Fruit fly (Drosophila melanogaster): ENCODE results near the gene CG8010.

CG8010 gene

dm6 chrX:19276489-19277117 lies 7.9 kb upstream of the CG8010 start, which contains the start of the genes CG32537 and CG32536:
Gene CG32537 (minus strand): TSS chrX:19276539.
Gene CG32536 (minus strand): TSS chrX:19276898.
- no peak for TF ChIP-seq gl (tag; optimal IDR thresholded peaks at IDR 0.05)
- TF ChIP-seq CG8301 (tag; optimal IDR thresholded peaks at IDR 0.05), result no peak
- no peak for TF ChIP-seq CG9948 (tag; optimal IDR thresholded peaks at IDR 0.05)
- no peak for TF ChIP-seq CG17806 (tag; optimal IDR thresholded peaks at IDR 0.05)
- no peak for TF ChIP-seq CG4496 (GFP tag; IDR thresholded peaks at IDR 0.05)
- TF ChIP-seq Pif1A (GFP tag; optimal IDR thresholded peaks at IDR 0.05), result no peak
- no peak for TF ChIP-seq D1 (tag; optimal IDR thresholded peaks at IDR 0.05)

- TF ChIP-seq EcR (GFP tag; optimal IDR thresholded peaks at IDR 0.05), result peak; percentile 61
- peak; percentile 50 for TF ChIP-seq CG13204 (GFP tag; optimal IDR thresholded peaks at IDR 0.05)
- TF ChIP-seq CG4496 (GFP tag; IDR thresholded peaks at IDR 0.05), result no peak
- no peak for TF ChIP-seq Pif1B (GFP tag; optimal IDR thresholded peaks at IDR 0.05)
Measured at dm6 chrX:19265802-19266479, 2.8 kb downstream of the CG8010 start.

- TF ChIP-seq CG10348 (GFP tag; IDR thresholded peaks at IDR 0.05) (no peak), rn (GFP tag; IDR thresholded peaks at IDR 0.05) (no peak), CG17806 (tag; optimal IDR thresholded peaks at IDR 0.05) (no peak), CG4496 (GFP tag; IDR thresholded peaks at IDR 0.05) (no peak), CG34367 (tag; optimal IDR thresholded peaks at IDR 0.05) (no peak), gl (tag; optimal IDR thresholded peaks at IDR 0.05) (no peak), CG12605 (GFP tag; IDR thresholded peaks at IDR 0.05) (no peak), D1 (tag; optimal IDR thresholded peaks at IDR 0.05) (no peak), CG14655 (GFP tag; optimal IDR thresholded peaks at IDR 0.05) (no peak), Snoo (tag; optimal IDR thresholded peaks at IDR 0.05) (no peak), CG9948 (tag; optimal IDR thresholded peaks at IDR 0.05) (no peak)
Measured at dm6 chrX:19264396-19264795, 4.3 kb downstream of the CG8010 start.

dm6 chrX:19262553-19262952 lies 6.1 kb downstream of the CG8010 start:
- no peak for TF ChIP-seq CG12605 (GFP tag; IDR thresholded peaks at IDR 0.05)
- TF ChIP-seq Ets98B (GFP tag; IDR thresholded peaks at IDR 0.05), result peak; percentile 42
- no peak for TF ChIP-seq gl (tag; optimal IDR thresholded peaks at IDR 0.05)
- peak; percentile 30 for TF ChIP-seq CG8301 (tag; optimal IDR thresholded peaks at IDR 0.05)
- no peak for TF ChIP-seq CG15710 (tag; optimal IDR thresholded peaks at IDR 0.05)
- TF ChIP-seq CG17806 (tag; optimal IDR thresholded peaks at IDR 0.05), result peak; percentile 33
- no peak for TF ChIP-seq Snoo (tag; optimal IDR thresholded peaks at IDR 0.05)
- no peak for TF ChIP-seq fd96Ca (GFP tag; IDR thresholded peaks at IDR 0.05)
- TF ChIP-seq CG8159 (tag; optimal IDR thresholded peaks at IDR 0.05), result no peak
- TF ChIP-seq rn (GFP tag; IDR thresholded peaks at IDR 0.05), result no peak
- TF ChIP-seq CG13204 (GFP tag; optimal IDR thresholded peaks at IDR 0.05), result no peak
- TF ChIP-seq D1 (tag; optimal IDR thresholded peaks at IDR 0.05), result no peak
- TF ChIP-seq CG14655 (GFP tag; optimal IDR thresholded peaks at IDR 0.05), result no peak
- TF ChIP-seq CG4496 (GFP tag; IDR thresholded peaks at IDR 0.05), result no peak
- peak; percentile 33; the same call in 1 of the 2 replicates for TF ChIP-seq CG32121 (GFP tag; IDR thresholded peaks at IDR 0.05)
- no peak for TF ChIP-seq Pif1A (GFP tag; optimal IDR thresholded peaks at IDR 0.05)
- TF ChIP-seq CG10348 (GFP tag; IDR thresholded peaks at IDR 0.05), result no peak
- TF ChIP-seq EcR (GFP tag; optimal IDR thresholded peaks at IDR 0.05), result no peak
- no peak for TF ChIP-seq CG9948 (tag; optimal IDR thresholded peaks at IDR 0.05)
- no peak for TF ChIP-seq Pif1B (GFP tag; optimal IDR thresholded peaks at IDR 0.05)
- no peak for TF ChIP-seq CG34367 (tag; optimal IDR thresholded peaks at IDR 0.05)

DNA sequence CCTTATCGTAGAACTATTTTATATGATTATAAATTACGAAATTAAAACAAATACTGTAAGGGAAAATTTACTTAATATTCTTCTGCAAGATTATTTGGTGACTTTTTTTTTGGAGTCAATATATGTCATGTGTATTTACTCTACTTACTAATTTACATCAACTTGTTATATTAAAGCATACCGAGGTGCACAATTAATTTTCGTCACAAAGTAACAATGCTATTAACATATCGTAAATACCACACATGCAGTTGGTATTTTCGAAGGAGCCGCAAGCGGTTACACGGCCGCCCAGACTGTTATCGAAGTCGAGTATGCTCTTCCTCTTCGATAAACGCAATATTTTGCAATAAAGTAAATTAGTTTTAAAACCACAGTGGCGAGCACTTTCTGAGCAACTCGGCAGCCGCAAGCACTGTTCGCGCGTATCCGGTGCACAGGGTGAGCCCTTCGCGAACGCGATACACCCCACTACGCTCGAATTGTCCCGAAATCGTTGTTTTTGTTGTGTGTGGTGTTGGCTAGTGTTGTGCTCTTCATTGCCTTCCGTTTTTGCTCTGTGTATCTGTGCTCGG lies 7.1 kb downstream of the CG8010 start, which contains the start of gene Vav:
TSS of gene Vav (plus strand) at position 293 of the 575 bp plus-strand sequence.
- TF ChIP-seq fd96Ca (GFP tag; IDR thresholded peaks at IDR 0.05) (no peak), CG12605 (GFP tag; IDR thresholded peaks at IDR 0.05) (no peak), CG17806 (tag; optimal IDR thresholded peaks at IDR 0.05) (no peak), Ets98B (GFP tag; IDR thresholded peaks at IDR 0.05) (0 out of 2 replicates have a peak, but pooled peaks have one; percentile 22), EcR (GFP tag; optimal IDR thresholded peaks at IDR 0.05) (peak; percentile 16), CG14655 (GFP tag; optimal IDR thresholded peaks at IDR 0.05) (no peak), CG4496 (GFP tag; IDR thresholded peaks at IDR 0.05) (no peak), CG9948 (tag; optimal IDR thresholded peaks at IDR 0.05) (no peak), CG32121 (GFP tag; IDR thresholded peaks at IDR 0.05) (0 out of 2 replicates have a peak, but pooled peaks have one; percentile 32), rn (GFP tag; IDR thresholded peaks at IDR 0.05) (no peak), gl (tag; optimal IDR thresholded peaks at IDR 0.05) (no peak)

- TF ChIP-seq CG34367 (tag; optimal IDR thresholded peaks at IDR 0.05) (no peak), Ets98B (GFP tag; IDR thresholded peaks at IDR 0.05) (no peak), CG12605 (GFP tag; IDR thresholded peaks at IDR 0.05) (no peak), CG8159 (tag; optimal IDR thresholded peaks at IDR 0.05) (no peak), CG15710 (tag; optimal IDR thresholded peaks at IDR 0.05) (no peak), CG14655 (GFP tag; optimal IDR thresholded peaks at IDR 0.05) (no peak), CG8301 (tag; optimal IDR thresholded peaks at IDR 0.05) (no peak), Pif1A (GFP tag; optimal IDR thresholded peaks at IDR 0.05) (no peak), EcR (GFP tag; optimal IDR thresholded peaks at IDR 0.05) (no peak), CG17806 (tag; optimal IDR thresholded peaks at IDR 0.05) (no peak), Pif1B (GFP tag; optimal IDR thresholded peaks at IDR 0.05) (no peak), CG13204 (GFP tag; optimal IDR thresholded peaks at IDR 0.05) (no peak), CG10348 (GFP tag; IDR thresholded peaks at IDR 0.05) (no peak)
Measured at dm6 chrX:19261071-19261470, 7.6 kb downstream of the CG8010 start, which contains the start of gene rictor. Gene rictor (minus strand): TSS chrX:19261240.

All from whole organism, pupa.